Worm (Caenorhabditis elegans): ENCODE results near the gene srh-192.

DNA sequence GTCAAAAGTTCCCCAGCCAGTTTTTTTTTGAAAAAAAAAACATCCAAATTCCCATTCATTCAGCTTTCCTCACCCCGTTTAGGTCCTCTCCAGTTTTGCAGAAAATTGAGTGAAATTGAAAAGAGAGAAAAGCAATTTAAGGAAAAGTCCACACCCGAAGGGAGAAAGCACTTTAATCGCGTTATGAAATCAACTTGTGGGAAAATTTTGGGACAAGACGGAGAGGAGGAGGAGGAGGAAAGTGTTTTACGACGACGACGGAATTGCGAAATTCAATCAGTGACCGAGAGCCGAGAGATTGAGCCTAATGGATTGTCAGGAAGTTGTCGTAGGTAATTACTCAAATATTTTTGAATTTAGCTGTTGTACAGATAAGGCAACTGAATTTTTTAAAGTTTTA, 42.4 kb upstream of the srh-192 start:
- TF ChIP-seq dpff-1 (tag; optimal IDR thresholded peaks at IDR 0.05) = no peak
- TF ChIP-seq tbp1 (GFP tag; optimal IDR thresholded peaks at IDR 0.05) = no peak
- TF ChIP-seq nfya-2 (GFP tag; IDR thresholded peaks at IDR 0.05) = no peak
- TF ChIP-seq pha-4 (tag; optimal IDR thresholded peaks at IDR 0.05) = no peak
- TF ChIP-seq nhr-90 (tag; optimal IDR thresholded peaks at IDR 0.05) = no peak
- no peak for TF ChIP-seq lag-1 (GFP tag; IDR thresholded peaks at IDR 0.05)

Measured in whole organism, young adult.